Worm (Caenorhabditis elegans) whole organism, L2 larva: ENCODE measurements around the gene D1053.2.

Experiments used
- ama-1 ChIP-seq: fragments of 150-350 bp; optimal IDR thresholded peaks from 2 replicates; lab custom pipeline; 2018; ENCODE audit warnings: inconsistent platforms
- lin-13 ChIP-seq: fragments of 150-350 bp; optimal IDR thresholded peaks from 2 replicates; lab custom pipeline; 2014; ENCODE audit warnings: missing biosample characterization, missing genetic modification reagents, missing genetic modification characterization
- lsy-2 ChIP-seq, 2 experiments: fragments of 150-350 bp in 1 of 2; sonication (generic microtip) in 1 of 2; optimal IDR thresholded peaks; 2 replicates each; lab custom pipeline; 2014 to 2017; ENCODE audit warnings: missing biosample characterization in 2 of 2, missing genetic modification characterization in 2 of 2
- mdl-1 ChIP-seq, 2 experiments: fragments of 150-350 bp in 1 of 2; sonication (generic microtip) in 1 of 2; optimal IDR thresholded peaks; 2 replicates each; lab custom pipeline; 2017; ENCODE audit warnings: missing biosample characterization in 2 of 2, missing genetic modification characterization in 2 of 2
- nhr-77 ChIP-seq: fragments of 150-350 bp; optimal IDR thresholded peaks from 2 replicates; lab custom pipeline; 2014; ENCODE audit warnings: missing biosample characterization, missing genetic modification characterization
- unc-62 ChIP-seq: fragments of 150-350 bp; optimal IDR thresholded peaks from 2 replicates; lab custom pipeline; 2014; ENCODE audit warnings: missing biosample characterization, missing genetic modification reagents, missing genetic modification characterization

DNA sequence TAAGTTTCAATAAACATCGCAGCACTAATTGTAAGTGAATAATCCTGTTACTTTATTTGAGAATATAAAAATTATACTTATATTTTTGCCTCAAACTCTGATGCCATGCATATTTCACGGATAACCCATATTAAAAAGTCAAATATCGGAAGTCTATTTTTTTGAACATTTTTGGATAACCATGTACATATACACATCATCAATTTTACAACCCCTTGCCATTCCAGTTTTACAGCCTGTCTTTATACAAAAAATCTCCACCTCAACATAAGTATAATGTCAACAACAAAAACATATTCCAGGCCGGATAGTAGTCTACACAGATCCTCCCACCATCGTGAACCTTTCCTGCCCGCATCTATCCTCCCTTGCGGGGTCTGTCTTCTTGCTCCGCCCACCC, 43.7 kb upstream of the D1053.2 start, which contains the start of gene hnd-1:
- no peak for TF ChIP-seq lsy-2 (tag; optimal IDR thresholded peaks at IDR 0.05; lab: Kevin White, UChicago)
- no peak for TF ChIP-seq lin-13 (GFP tag; lab: Kevin White, UChicago)
- TF ChIP-seq nhr-77 (tag; lab: Kevin White, UChicago): no peak
- no peak for TF ChIP-seq unc-62 (GFP tag; lab: Kevin White, UChicago)
- no peak for TF ChIP-seq mdl-1 (tag; optimal IDR thresholded peaks at IDR 0.05; lab: Kevin White, UChicago)
- no peak for TF ChIP-seq ama-1 (lab: Kevin White, UChicago)
